Fruit fly (Drosophila melanogaster) whole organism, embryonic: ENCODE measurements around the gene CG32983.

ENCODE experiments used
- Adf1 ChIP-seq: fragments of 200-800 bp; sonication (Bioruptor generic); IDR thresholded peaks from 2 replicates; pipeline ENCODE4 v1.3.6; 2022; ENCODE audit warnings: missing biosample characterization, missing genetic modification characterization
- Atf3 ChIP-seq: fragments of 200-800 bp; sonication (Bioruptor generic); optimal IDR thresholded peaks from 3 replicates; lab custom pipeline; 2016; ENCODE audit warnings: missing biosample characterization, missing genetic modification characterization
- Bgb ChIP-seq: fragments of 200-800 bp; sonication (Bioruptor generic); IDR thresholded peaks from 2 replicates; pipeline ENCODE4 v1.3.6; 2022; ENCODE audit warnings: missing biosample characterization, missing genetic modification characterization; ENCODE audit not compliant: partially characterized antibody
- CG10654 ChIP-seq: fragments of 200-800 bp; sonication (Bioruptor generic); optimal IDR thresholded peaks from 2 replicates; lab custom pipeline; 2016; ENCODE audit warnings: missing biosample characterization, missing genetic modification characterization
- CG10959 ChIP-seq: fragments of 200-800 bp; sonication (Bioruptor generic); IDR thresholded peaks from 2 replicates; pipeline ENCODE4 v1.3.6; 2022; ENCODE audit warnings: missing biosample characterization, missing genetic modification characterization
- CG11085 ChIP-seq: fragments of 200-800 bp; sonication (Bioruptor generic); IDR thresholded peaks from 2 replicates; pipeline ENCODE4 v1.3.6; 2022; ENCODE audit warnings: missing biosample characterization, missing genetic modification characterization
- CG11398 ChIP-seq: fragments of 200-800 bp; sonication (Bioruptor generic); optimal IDR thresholded peaks from 2 replicates; lab custom pipeline; 2016; ENCODE audit warnings: missing biosample characterization, missing genetic modification characterization
- CG11504 ChIP-seq: fragments of 200-800 bp; sonication (Bioruptor generic); optimal IDR thresholded peaks from 3 replicates; lab custom pipeline; 2019; ENCODE audit warnings: missing biosample characterization, mild to moderate bottlenecking, missing genetic modification characterization, moderate library complexity
- CG12155 ChIP-seq: fragments of 200-800 bp; sonication (Bioruptor generic); optimal IDR thresholded peaks from 3 replicates; lab custom pipeline; 2016; ENCODE audit warnings: missing biosample characterization, missing genetic modification characterization
- CG12942 ChIP-seq: fragments of 200-800 bp; sonication (Bioruptor generic); optimal IDR thresholded peaks from 3 replicates; lab custom pipeline; 2016; ENCODE audit warnings: missing biosample characterization, missing genetic modification characterization
- CG13894 ChIP-seq: fragments of 200-800 bp; sonication (Bioruptor generic); optimal IDR thresholded peaks from 3 replicates; lab custom pipeline; 2018; ENCODE audit warnings: missing biosample characterization, mild to moderate bottlenecking, missing genetic modification characterization, moderate library complexity
- CG1603 ChIP-seq: fragments of 200-800 bp; sonication (Bioruptor generic); optimal IDR thresholded peaks from 2 replicates; lab custom pipeline; 2019; ENCODE audit warnings: missing biosample characterization, mild to moderate bottlenecking, missing genetic modification characterization, moderate library complexity
- CG1647 ChIP-seq: fragments of 200-800 bp; sonication (Bioruptor generic); optimal IDR thresholded peaks from 3 replicates; lab custom pipeline; 2016; ENCODE audit warnings: missing biosample characterization, missing genetic modification characterization
- CG17568 ChIP-seq: fragments of 200-800 bp; sonication (Bioruptor generic); optimal IDR thresholded peaks from 2 replicates; lab custom pipeline; 2018; ENCODE audit warnings: missing biosample characterization, mild to moderate bottlenecking, missing genetic modification characterization, moderate library complexity
- CG17829 ChIP-seq: fragments of 200-800 bp; optimal IDR thresholded peaks from 2 replicates; lab custom pipeline; 2019; ENCODE audit warnings: missing biosample characterization, mild to moderate bottlenecking, missing genetic modification characterization, moderate library complexity
- CG1832 ChIP-seq: fragments of 200-800 bp; sonication (Bioruptor generic); optimal IDR thresholded peaks from 2 replicates; lab custom pipeline; 2017; ENCODE audit warnings: missing biosample characterization, mild to moderate bottlenecking, missing genetic modification characterization, inconsistent platforms
- CG18764 ChIP-seq: fragments of 200-800 bp; sonication (Bioruptor generic); optimal IDR thresholded peaks from 3 replicates; lab custom pipeline; 2016; ENCODE audit warnings: missing biosample characterization, missing genetic modification characterization
- CG2202 ChIP-seq: fragments of 200-800 bp; sonication (Bioruptor generic); optimal IDR thresholded peaks from 2 replicates; lab custom pipeline; 2018; ENCODE audit warnings: missing biosample characterization, mild to moderate bottlenecking, missing genetic modification characterization
- CG31441 ChIP-seq: fragments of 200-800 bp; sonication (Bioruptor generic); IDR thresholded peaks from 2 replicates; pipeline ENCODE4 v1.3.6; 2022; ENCODE audit warnings: missing biosample characterization, missing genetic modification characterization
- CG3407 ChIP-seq: fragments of 200-800 bp; sonication (Bioruptor generic); optimal IDR thresholded peaks from 2 replicates; lab custom pipeline; 2018; ENCODE audit warnings: missing biosample characterization, mild to moderate bottlenecking, missing genetic modification characterization
- CG6654 ChIP-seq: fragments of 200-800 bp; sonication (Bioruptor generic); optimal IDR thresholded peaks from 2 replicates; lab custom pipeline; 2017; ENCODE audit warnings: missing biosample characterization, mild to moderate bottlenecking, missing genetic modification characterization
- CG6813 ChIP-seq: fragments of 200-800 bp; sonication (Bioruptor generic); optimal IDR thresholded peaks from 2 replicates; lab custom pipeline; 2017; ENCODE audit warnings: missing biosample characterization, missing genetic modification characterization, mild to moderate bottlenecking, moderate library complexity, missing genetic modification reagents
- CG7357 ChIP-seq: fragments of 200-800 bp; sonication (Bioruptor generic); IDR thresholded peaks from 3 replicates; pipeline ENCODE4 v1.3.6; 2022; ENCODE audit warnings: missing biosample characterization, missing genetic modification characterization
- CG7928 ChIP-seq: fragments of 200-800 bp; sonication (Bioruptor generic); optimal IDR thresholded peaks from 2 replicates; lab custom pipeline; 2017; ENCODE audit warnings: missing biosample characterization, mild to moderate bottlenecking, missing genetic modification characterization
- CG8478 ChIP-seq: fragments of >200 bp; optimal IDR thresholded peaks from 2 replicates; lab custom pipeline; 2018
- CoRest ChIP-seq: fragments of 200-800 bp; sonication (Bioruptor generic); optimal IDR thresholded peaks from 3 replicates; lab custom pipeline; 2018; ENCODE audit warnings: missing biosample characterization, mild to moderate bottlenecking, missing genetic modification characterization, moderate library complexity
- Dbx ChIP-seq: fragments of 200-800 bp; sonication (Bioruptor generic); IDR thresholded peaks from 3 replicates; pipeline ENCODE4 v1.3.6; 2022; ENCODE audit warnings: missing biosample characterization, missing genetic modification characterization
- Dek ChIP-seq: fragments of 200-800 bp; sonication (Bioruptor generic); optimal IDR thresholded peaks from 3 replicates; lab custom pipeline; 2019; ENCODE audit warnings: missing biosample characterization, mild to moderate bottlenecking, missing genetic modification characterization, moderate library complexity
- Fer1 ChIP-seq: fragments of 200-800 bp; sonication (Bioruptor generic); optimal IDR thresholded peaks from 2 replicates; lab custom pipeline; 2017; ENCODE audit warnings: missing biosample characterization, mild to moderate bottlenecking, missing genetic modification characterization
- GATAe ChIP-seq: fragments of 200-800 bp; sonication (Bioruptor generic); conservative IDR thresholded peaks from 2 replicates; pipeline ENCODE4 v1.3.6; 2022; ENCODE audit warnings: missing biosample characterization, missing genetic modification characterization
- H15 ChIP-seq: fragments of 200-800 bp; sonication (Bioruptor generic); IDR thresholded peaks from 3 replicates; pipeline ENCODE4 v1.3.6; 2022; ENCODE audit warnings: missing biosample characterization, missing genetic modification characterization
- Hsf ChIP-seq: fragments of 200-800 bp; sonication (Bioruptor generic); optimal IDR thresholded peaks from 3 replicates; lab custom pipeline; 2016; ENCODE audit warnings: missing biosample characterization, missing genetic modification characterization
- Jarid2 ChIP-seq: fragments of 200-800 bp; sonication (Bioruptor generic); optimal IDR thresholded peaks from 3 replicates; lab custom pipeline; 2017; ENCODE audit warnings: mild to moderate bottlenecking, missing biosample characterization, missing genetic modification reagents, missing genetic modification characterization
- Ravus ChIP-seq: fragments of 200-800 bp; sonication (Bioruptor generic); IDR thresholded peaks from 2 replicates; pipeline ENCODE4 v1.3.6; 2022; ENCODE audit warnings: missing biosample characterization, missing genetic modification characterization
- Sin3A ChIP-seq: fragments of >200 bp; optimal IDR thresholded peaks from 2 replicates; lab custom pipeline; 2018
- Sry-β ChIP-seq: fragments of 200-800 bp; sonication (Bioruptor generic); optimal IDR thresholded peaks from 2 replicates; lab custom pipeline; 2018; ENCODE audit warnings: missing biosample characterization, mild to moderate bottlenecking, missing genetic modification characterization, moderate library complexity
- Tbp ChIP-seq: fragments of >200 bp; optimal IDR thresholded peaks from 2 replicates; lab custom pipeline; 2018; ENCODE audit warnings: missing biosample characterization, missing genetic modification characterization
- Xrp1 ChIP-seq: fragments of 200-800 bp; sonication (Bioruptor generic); IDR thresholded peaks from 2 replicates; pipeline ENCODE4 v1.3.6; 2022; ENCODE audit warnings: missing biosample characterization, missing genetic modification characterization
- YL-1 ChIP-seq: fragments of 200-800 bp; sonication (Bioruptor generic); optimal IDR thresholded peaks from 3 replicates; lab custom pipeline; 2017; ENCODE audit warnings: missing biosample characterization, mild to moderate bottlenecking, missing genetic modification characterization
- ap ChIP-seq: fragments of 200-800 bp; sonication (Bioruptor generic); IDR thresholded peaks from 2 replicates; pipeline ENCODE4 v1.3.6; 2022; ENCODE audit warnings: missing biosample characterization, missing genetic modification characterization
- ara ChIP-seq: fragments of 200-800 bp; sonication (Bioruptor generic); IDR thresholded peaks from 2 replicates; pipeline ENCODE4 v1.3.6; 2022; ENCODE audit warnings: missing biosample characterization, missing genetic modification characterization
- chif ChIP-seq, 2 experiments: fragments of 200-800 bp; sonication (Bioruptor generic); optimal IDR thresholded peaks; 3 replicates each; lab custom pipeline; 2016; ENCODE audit warnings: missing biosample characterization in 2 of 2, missing genetic modification characterization in 2 of 2
- dati ChIP-seq: fragments of 200-800 bp; sonication (Bioruptor generic); IDR thresholded peaks from 2 replicates; pipeline ENCODE4 v1.3.6; 2022; ENCODE audit warnings: missing biosample characterization, missing genetic modification characterization
- exex ChIP-seq: fragments of 200-800 bp; sonication (Bioruptor generic); optimal IDR thresholded peaks from 4 replicates; lab custom pipeline; 2018; ENCODE audit warnings: missing biosample characterization, mild to moderate bottlenecking, missing genetic modification characterization, moderate library complexity
- fru ChIP-seq: fragments of >200 bp; optimal IDR thresholded peaks from 2 replicates; lab custom pipeline; 2017
- hbn ChIP-seq: fragments of 200-800 bp; sonication (Bioruptor generic); IDR thresholded peaks from 2 replicates; pipeline ENCODE4 v1.3.6; 2022; ENCODE audit warnings: missing biosample characterization, missing genetic modification characterization; ENCODE audit not compliant: partially characterized antibody
- jumu ChIP-seq: fragments of 200-800 bp; sonication (Bioruptor generic); optimal IDR thresholded peaks from 3 replicates; lab custom pipeline; 2016; ENCODE audit warnings: missing biosample characterization, missing genetic modification characterization
- mld ChIP-seq: fragments of 200-800 bp; sonication (Bioruptor generic); IDR thresholded peaks from 3 replicates; pipeline ENCODE4 v1.3.6; 2022; ENCODE audit warnings: missing biosample characterization, missing genetic modification characterization; ENCODE audit not compliant: partially characterized antibody
- nerfin-1 ChIP-seq: fragments of 200-800 bp; sonication (Bioruptor generic); optimal IDR thresholded peaks from 3 replicates; lab custom pipeline; 2019; ENCODE audit warnings: missing biosample characterization, mild to moderate bottlenecking, missing genetic modification characterization, moderate library complexity
- pb ChIP-seq: fragments of 200-800 bp; sonication (Bioruptor generic); optimal IDR thresholded peaks from 3 replicates; lab custom pipeline; 2016; ENCODE audit warnings: missing biosample characterization, missing genetic modification characterization
- row ChIP-seq: fragments of 200-800 bp; sonication (Bioruptor generic); IDR thresholded peaks from 3 replicates; pipeline ENCODE4 v1.3.6; 2022; ENCODE audit warnings: missing biosample characterization, missing genetic modification characterization
- sob ChIP-seq: fragments of 200-800 bp; sonication (Bioruptor generic); IDR thresholded peaks from 2 replicates; pipeline ENCODE4 v1.3.6; 2022; ENCODE audit warnings: missing biosample characterization, missing genetic modification characterization
- sug ChIP-seq: fragments of 200-800 bp; optimal IDR thresholded peaks from 2 replicates; lab custom pipeline; 2019; ENCODE audit warnings: missing biosample characterization, mild to moderate bottlenecking, missing genetic modification characterization, moderate library complexity
- zf30C ChIP-seq: fragments of 200-800 bp; sonication (Bioruptor generic); optimal IDR thresholded peaks from 3 replicates; lab custom pipeline; 2018; ENCODE audit warnings: missing biosample characterization, mild to moderate bottlenecking, missing genetic modification characterization

The CG32983 gene

DNA sequence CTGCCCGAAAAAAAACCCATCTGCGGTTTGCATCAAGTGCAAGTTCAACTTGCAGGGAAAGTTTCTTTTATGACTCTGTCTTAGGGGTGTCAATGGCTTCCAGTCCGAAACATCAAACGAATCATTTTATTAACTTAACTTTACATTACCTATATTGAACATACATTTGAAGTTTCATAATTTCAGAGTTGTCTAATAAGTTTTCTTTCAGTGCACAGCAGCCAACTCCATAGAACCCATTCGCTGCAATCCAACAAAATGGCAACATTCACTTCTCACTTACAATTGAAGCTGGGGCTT is 23.4 kb upstream of the CG32983 start (continued):
- TF ChIP-seq CG7928 (no peak), chif (GFP tag; optimal IDR thresholded peaks at IDR 0.05; lab: Kevin White, UChicago) (peak in 1 of 2 experiments; percentile 49), mld (GFP tag; lab: Robert Waterston, UW) (no peak), Xrp1 (peak; percentile 43; the same call in 1 of the 2 replicates), CG18764 (no peak), CG17829 (tag; lab: Kevin White, UChicago) (peak; percentile 15), Atf3 (GFP tag; lab: Kevin White, UChicago) (no peak), exex (tag; lab: Kevin White, UChicago) (no peak), Hsf (GFP tag; lab: Kevin White, UChicago) (no peak), Sin3A (lab: Kevin White, UChicago) (no peak), Dbx (GFP tag; lab: Robert Waterston, UW) (no peak), CG17568 (GFP tag; lab: Kevin White, UChicago) (no peak), CG1832 (no peak), GATAe (GFP tag; lab: Robert Waterston, UW) (no peak), hbn (no peak), CG12155 (GFP tag; lab: Kevin White, UChicago) (no peak), CG1603 (no peak), pb (no peak), Adf1 (GFP tag; lab: Robert Waterston, UW) (no peak), CG13894 (no peak), CG1647 (GFP tag; lab: Kevin White, UChicago) (no peak), CG2202 (tag; lab: Kevin White, UChicago) (no peak), CG12942 (GFP tag; lab: Kevin White, UChicago) (no peak), sob (no peak), Fer1 (GFP tag; lab: Kevin White, UChicago) (no peak), CG3407 (GFP tag; lab: Kevin White, UChicago) (no peak), CG11085 (GFP tag; lab: Robert Waterston, UW) (no peak), CG31441 (GFP tag; lab: Robert Waterston, UW) (0 out of 2 replicates have a peak, but pooled peaks have one; percentile 24), CG11398 (no peak), fru (lab: Kevin White, UChicago) (no peak), CG11504 (tag; lab: Kevin White, UChicago) (peak; percentile 18), YL-1 (no peak), Bgb (GFP tag; lab: Robert Waterston, UW) (no peak), CG10959 (GFP tag; lab: Robert Waterston, UW) (peak; percentile 55), CG6813 (GFP tag; lab: Kevin White, UChicago) (no peak), CG6654 (GFP tag; lab: Kevin White, UChicago) (no peak), CG10654 (GFP tag; lab: Kevin White, UChicago) (no peak), ara (GFP tag; lab: Robert Waterston, UW) (peak; percentile 40; the same call in 1 of the 2 replicates), row (0 out of 3 replicates have a peak, but pooled peaks have one; percentile 14), H15 (GFP tag; lab: Robert Waterston, UW) (no peak), ap (GFP tag; lab: Robert Waterston, UW) (no peak), CG7357 (GFP tag; lab: Robert Waterston, UW) (no peak), Jarid2 (no peak), Ravus (no peak), sug (no peak), Sry-β (GFP tag; lab: Kevin White, UChicago) (no peak), CG8478 (lab: Kevin White, UChicago) (no peak), jumu (GFP tag; lab: Kevin White, UChicago) (no peak), Tbp (GFP tag; lab: Kevin White, UChicago) (no peak), Dek (no peak), CoRest (tag; lab: Kevin White, UChicago) (no peak), zf30C (peak; percentile 84), dati (GFP tag; lab: Robert Waterston, UW) (no peak), nerfin-1 (tag; lab: Kevin White, UChicago) (no peak)
